Fruit fly (Drosophila melanogaster): ENCODE measurements around the gene ppk20.

DNA sequence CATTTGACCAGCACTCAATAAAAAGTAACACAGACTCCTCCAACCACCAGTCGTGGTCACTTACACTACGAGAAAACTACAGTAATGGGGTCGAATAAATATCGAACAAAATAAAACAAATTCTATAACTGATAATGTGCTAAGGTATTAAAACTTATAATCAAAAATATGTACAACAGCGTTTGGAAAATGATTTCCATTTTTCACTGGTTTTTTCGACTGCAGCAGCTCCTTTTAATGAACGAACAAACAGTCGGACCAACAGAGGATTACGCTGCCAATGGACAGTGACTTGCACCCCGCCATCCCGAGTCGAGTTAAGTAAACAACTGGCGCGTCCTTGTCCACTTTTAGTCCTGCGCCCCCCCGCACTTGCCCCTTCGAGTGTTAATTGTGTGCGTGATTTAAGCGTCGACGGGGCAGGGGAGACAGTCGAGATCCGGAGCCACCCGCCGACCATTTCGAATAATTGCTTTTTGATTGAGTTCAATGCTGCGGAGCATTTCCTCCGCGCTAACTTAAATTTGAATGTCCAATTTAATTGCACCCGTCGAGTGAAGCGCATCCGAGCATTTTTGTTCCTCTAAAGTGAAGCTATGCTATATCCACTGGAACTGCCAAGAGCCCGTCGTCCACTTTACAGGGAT, 4.4 kb downstream of the ppk20 start, which contains the start of gene ppk21:
- TF ChIP-seq gl (tag; optimal IDR thresholded peaks at IDR 0.05): no peak
- TF ChIP-seq fd96Ca (GFP tag; IDR thresholded peaks at IDR 0.05): no peak
- no peak for TF ChIP-seq CG9948 (tag; optimal IDR thresholded peaks at IDR 0.05)
- TF ChIP-seq Pif1B (GFP tag; optimal IDR thresholded peaks at IDR 0.05): no peak
- no peak for TF ChIP-seq Snoo (tag; optimal IDR thresholded peaks at IDR 0.05)
- no peak for TF ChIP-seq rn (GFP tag; IDR thresholded peaks at IDR 0.05)
- no peak for TF ChIP-seq CG10348 (GFP tag; IDR thresholded peaks at IDR 0.05)
- TF ChIP-seq CG34367 (tag; optimal IDR thresholded peaks at IDR 0.05): no peak
- no peak for TF ChIP-seq CG17806 (tag; optimal IDR thresholded peaks at IDR 0.05)
- TF ChIP-seq CG4496 (GFP tag; IDR thresholded peaks at IDR 0.05): no peak
- TF ChIP-seq CG8301 (tag; optimal IDR thresholded peaks at IDR 0.05): no peak
- no peak for TF ChIP-seq CG15710 (tag; optimal IDR thresholded peaks at IDR 0.05)
- no peak for TF ChIP-seq Pif1A (GFP tag; optimal IDR thresholded peaks at IDR 0.05)
